Worm (Caenorhabditis elegans) whole organism, L3 larva: ENCODE data around the gene F38E9.6.

Source experiments
- R02D3.7 ChIP-seq: fragments of 150-350 bp; optimal IDR thresholded peaks from 2 replicates; lab custom pipeline; 2014; ENCODE audit warnings: missing biosample characterization, missing genetic modification characterization
- nhr-28 ChIP-seq: fragments of 150-350 bp; optimal IDR thresholded peaks from 2 replicates; lab custom pipeline; 2014; ENCODE audit warnings: missing biosample characterization, missing genetic modification characterization
- unc-62 ChIP-seq: fragments of 150-350 bp; sonication (generic microtip); optimal IDR thresholded peaks from 4 replicates; lab custom pipeline; 2014; ENCODE audit warnings: missing biosample characterization, missing genetic modification reagents, missing genetic modification characterization
- ztf-4 ChIP-seq: fragments of 150-350 bp; optimal IDR thresholded peaks from 2 replicates; lab custom pipeline; 2014; ENCODE audit warnings: missing biosample characterization, missing genetic modification characterization

- TF ChIP-seq ztf-4 (no peak), unc-62 (GFP tag; lab: Kevin White, UChicago) (no peak), R02D3.7 (no peak), nhr-28 (tag; lab: Kevin White, UChicago) (no peak)
Observed at ce11 chrX:16398420-16398925, 33.8 kb upstream of the F38E9.6 start, which contains the start of gene F01G12.18.
